Fruit fly (Drosophila melanogaster): ENCODE results near the gene TfIIB.

TfIIB gene

DNA sequence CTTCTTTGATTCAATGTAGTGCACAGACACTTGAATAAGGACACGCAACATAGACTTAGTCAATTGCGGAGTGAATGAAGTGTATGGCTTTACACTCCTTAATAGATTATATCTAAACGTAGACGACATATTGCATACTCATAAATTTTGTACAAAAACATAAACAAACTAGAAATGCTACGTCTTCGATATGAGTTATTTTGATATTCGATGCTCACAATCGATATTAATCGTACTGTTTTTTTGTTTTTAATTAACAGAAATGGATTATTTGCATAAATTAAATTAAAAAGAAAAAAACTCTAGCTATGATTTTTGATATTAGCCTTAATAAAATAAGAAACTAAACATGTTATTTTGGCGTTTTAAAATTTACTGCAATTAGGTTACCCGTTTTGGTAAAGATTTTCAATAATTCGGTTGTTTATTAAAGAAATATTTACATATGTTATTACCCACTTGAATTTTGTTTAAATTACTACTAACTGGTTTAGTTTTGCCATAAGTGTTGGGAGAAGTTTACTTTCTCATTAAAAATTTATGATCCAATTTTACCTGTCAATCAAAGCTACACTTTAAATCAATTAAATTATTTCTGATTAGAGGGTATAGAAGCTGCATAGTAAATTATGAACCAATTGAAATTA, 26.0 kb upstream of the TfIIB start, which contains the start of the genes CG17768, LSm-4 and Ir31a (continued):
- TF ChIP-seq CG7963 (GFP tag; IDR thresholded peaks at IDR 0.05; ENCODE audit: partially characterized antibody) = peak; percentile 39; the same call in 1 of the 3 replicates
- TF ChIP-seq CG2116 (GFP tag; optimal IDR thresholded peaks at IDR 0.05) = peak; percentile 26
- TF ChIP-seq sim (GFP tag; IDR thresholded peaks at IDR 0.05) = no peak
- no peak for TF ChIP-seq oc (tag; optimal IDR thresholded peaks at IDR 0.05)
- no peak for TF ChIP-seq Six4 (GFP tag; optimal IDR thresholded peaks at IDR 0.05)
- TF ChIP-seq chinmo (GFP tag; IDR thresholded peaks at IDR 0.05; ENCODE audit: partially characterized antibody) = no peak
- TF ChIP-seq kni (GFP tag; optimal IDR thresholded peaks at IDR 0.05) = no peak
- TF ChIP-seq vvl (GFP tag; IDR thresholded peaks at IDR 0.05) = peak; percentile 84
- no peak for TF ChIP-seq Kr (GFP tag; optimal IDR thresholded peaks at IDR 0.05)

DNA sequence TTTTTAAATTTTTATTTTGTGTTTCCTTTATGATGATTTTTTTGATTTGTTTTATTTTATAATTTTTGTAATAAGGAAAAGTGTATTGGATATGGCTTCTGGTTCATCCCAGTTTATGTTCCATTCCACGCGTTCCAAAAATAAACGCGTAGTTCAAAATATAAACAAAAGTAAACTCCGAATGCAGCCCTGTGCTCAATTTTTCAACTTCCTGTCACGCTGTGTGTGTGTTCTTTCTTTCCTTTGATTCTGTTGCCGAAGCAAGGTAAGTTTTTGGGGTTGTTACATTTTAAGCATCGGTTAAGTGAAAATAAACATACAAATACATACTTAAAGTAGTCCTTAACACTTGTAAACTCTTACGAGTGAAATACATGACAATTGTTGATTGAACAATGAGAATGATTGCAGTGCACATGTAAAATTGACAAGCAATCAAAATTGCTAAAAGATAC, 23.0 kb upstream of the TfIIB start, which contains the start of the genes Ip259 and RpS27A:
Gene Ip259 (plus strand): TSS at position 231 of the 455 bp plus-strand sequence.
Gene RpS27A (plus strand): TSS at position 231 of the 455 bp plus-strand sequence.
- peak; percentile 92 for TF ChIP-seq CG15514 (GFP tag; optimal IDR thresholded peaks at IDR 0.05)
- TF ChIP-seq CG8281 (tag; optimal IDR thresholded peaks at IDR 0.05) = peak; percentile 47
- TF ChIP-seq Oli (tag; optimal IDR thresholded peaks at IDR 0.05) = no peak
- peak; percentile 38; the same call in 1 of the 2 replicates for TF ChIP-seq amos (GFP tag; IDR thresholded peaks at IDR 0.05; ENCODE audit: partially characterized antibody)
- peak; percentile 31; the same call in 1 of the 2 replicates for TF ChIP-seq esg (GFP tag; conservative IDR thresholded peaks at IDR 0.05)
- TF ChIP-seq jumu (GFP tag; optimal IDR thresholded peaks at IDR 0.05) = no peak
- peak; percentile 85 for TF ChIP-seq Fer3 (tag; optimal IDR thresholded peaks at IDR 0.05)
- no peak; the same call in 1 of the 2 replicates for TF ChIP-seq ap (GFP tag; IDR thresholded peaks at IDR 0.05)
- TF ChIP-seq ac (GFP tag; optimal IDR thresholded peaks at IDR 0.05) = peak; percentile 62
- peak; percentile 41; the same call in 1 of the 2 replicates for TF ChIP-seq CG10959 (GFP tag; IDR thresholded peaks at IDR 0.05)
- TF ChIP-seq Atf3 (GFP tag; optimal IDR thresholded peaks at IDR 0.05) = peak; percentile 61
- peak; percentile 10 for TF ChIP-seq gcm2 (GFP tag; optimal IDR thresholded peaks at IDR 0.05)
- TF ChIP-seq ab (GFP tag; optimal IDR thresholded peaks at IDR 0.05) = no peak
- TF ChIP-seq sug (tag; optimal IDR thresholded peaks at IDR 0.05) = peak; percentile 75
- TF ChIP-seq crp (GFP tag; optimal IDR thresholded peaks at IDR 0.05) = peak in 1 of 2 experiments; percentile 47
- no peak for TF ChIP-seq CG4404 (GFP tag; IDR thresholded peaks at IDR 0.05)
- peak; percentile 93 for TF ChIP-seq NfI (GFP tag; optimal IDR thresholded peaks at IDR 0.05)
- peak; percentile 39 for TF ChIP-seq repo (GFP tag; optimal IDR thresholded peaks at IDR 0.05)
- TF ChIP-seq CG15269 (tag; optimal IDR thresholded peaks at IDR 0.05) = no peak
- peak; percentile 27 for TF ChIP-seq CG10274 (GFP tag; optimal IDR thresholded peaks at IDR 0.05)
- peak; percentile 41 for TF ChIP-seq CG17186 (GFP tag; optimal IDR thresholded peaks at IDR 0.05)
- TF ChIP-seq Usf (GFP tag; optimal IDR thresholded peaks at IDR 0.05) = peak; percentile 78
- TF ChIP-seq CG1603 (tag; optimal IDR thresholded peaks at IDR 0.05) = peak; percentile 100
- no peak for TF ChIP-seq Abd-B (GFP tag; optimal IDR thresholded peaks at IDR 0.05)
- TF ChIP-seq Ets97D (GFP tag; optimal IDR thresholded peaks at IDR 0.05) = peak; percentile 99
- TF ChIP-seq slou (GFP tag; optimal IDR thresholded peaks at IDR 0.05) = peak; percentile 77
- TF ChIP-seq CG2116 (GFP tag; optimal IDR thresholded peaks at IDR 0.05) = peak; percentile 98
- peak; percentile 86 for TF ChIP-seq sens-2 (GFP tag; IDR thresholded peaks at IDR 0.05)
- peak; percentile 50 for TF ChIP-seq pho (GFP tag; optimal IDR thresholded peaks at IDR 0.05)
- TF ChIP-seq slbo (GFP tag; IDR thresholded peaks at IDR 0.05) = peak; percentile 72
- peak; percentile 84 for TF ChIP-seq sob (GFP tag; IDR thresholded peaks at IDR 0.05)
- TF ChIP-seq luna (GFP tag; optimal IDR thresholded peaks at IDR 0.05) = peak; percentile 56
- TF ChIP-seq pnt (GFP tag; optimal IDR thresholded peaks at IDR 0.05) = no peak
- no peak for TF ChIP-seq zen2 (GFP tag; IDR thresholded peaks at IDR 0.05; ENCODE audit: partially characterized antibody)
- no peak; the same call in 3 of the 4 replicates for TF ChIP-seq Gug (GFP tag; IDR thresholded peaks at IDR 0.05)
- TF ChIP-seq CG7556 (GFP tag; optimal IDR thresholded peaks at IDR 0.05) = no peak
- peak; percentile 65; the same call in 1 of the 2 replicates for TF ChIP-seq CG5953 (GFP tag; IDR thresholded peaks at IDR 0.05)
- TF ChIP-seq ato (GFP tag; IDR thresholded peaks at IDR 0.05; ENCODE audit: partially characterized antibody) = no peak
- TF ChIP-seq TFAM (GFP tag; optimal IDR thresholded peaks at IDR 0.05) = no peak
- no peak for TF ChIP-seq wor (GFP tag; IDR thresholded peaks at IDR 0.05)
